Worm (Caenorhabditis elegans): ENCODE measurements around the gene mut-15.
"Not testable (repeated sequence)": the region's sequence is repeated elsewhere in the genome, so short reads cannot be mapped to it uniquely, and the experiment has no call there.

ce11 chrV:15036769-15037168 is 34.4 kb downstream of the mut-15 start, which contains the start of gene melo-3:
- TF ChIP-seq alr-1 (tag; optimal IDR thresholded peaks at IDR 0.05; ENCODE audit: borderline replicate concordance); unc-98 (GFP tag; IDR thresholded peaks at IDR 0.05); nhr-90 (tag; optimal IDR thresholded peaks at IDR 0.05; ENCODE audit: poor library complexity); fos-1 (tag; optimal IDR thresholded peaks at IDR 0.05); jun-1 (tag; optimal IDR thresholded peaks at IDR 0.05); mef-2 (tag; optimal IDR thresholded peaks at IDR 0.05); pqm-1 (tag; optimal IDR thresholded peaks at IDR 0.05); sptf-1 (tag; optimal IDR thresholded peaks at IDR 0.05); ama-1 (optimal IDR thresholded peaks at IDR 0.05); ztf-11 (tag; optimal IDR thresholded peaks at IDR 0.05); elt-3 (tag; optimal IDR thresholded peaks at IDR 0.05); lir-3 (tag; optimal IDR thresholded peaks at IDR 0.05; ENCODE audit: poor library complexity): not testable (repeated sequence)
